Worm (Caenorhabditis elegans) whole organism, L1 larva: Measurements from ENCODE around the gene srx-17.
A peak's percentile ranks its signal among the peaks of the same experiment; 100 is the strongest.

ENCODE experiments used
- C16A3.4 ChIP-seq: fragments of 150-350 bp; optimal IDR thresholded peaks from 2 replicates; lab custom pipeline; 2014; ENCODE audit warnings: missing biosample characterization, missing genetic modification characterization
- C34B4.2 ChIP-seq: sonication (generic microtip); optimal IDR thresholded peaks from 2 replicates; lab custom pipeline; 2017; ENCODE audit warnings: mild to moderate bottlenecking, missing genetic modification characterization, missing compliant biosample characterization
- F16B12.6 ChIP-seq: fragments of 150-350 bp; optimal IDR thresholded peaks from 2 replicates; lab custom pipeline; 2014; ENCODE audit warnings: missing biosample characterization, missing genetic modification characterization
- Y116A8C.19 ChIP-seq: sonication (generic microtip); optimal IDR thresholded peaks from 2 replicates; lab custom pipeline; 2016; ENCODE audit warnings: missing compliant biosample characterization, missing genetic modification characterization, borderline replicate concordance
- aha-1 ChIP-seq: fragments of 150-350 bp; optimal IDR thresholded peaks from 2 replicates; lab custom pipeline; 2014; ENCODE audit warnings: missing biosample characterization, missing genetic modification characterization
- alr-1 ChIP-seq: fragments of 200-800 bp; sonication (Bioruptor generic); optimal IDR thresholded peaks from 2 replicates; lab custom pipeline; 2018; ENCODE audit warnings: borderline replicate concordance, mild to moderate bottlenecking, missing genetic modification characterization, missing compliant biosample characterization
- aly-2 ChIP-seq: fragments of 150-350 bp; optimal IDR thresholded peaks from 2 replicates; lab custom pipeline; 2014; ENCODE audit warnings: missing biosample characterization, missing genetic modification characterization
- ama-1 ChIP-seq: fragments of 150-350 bp; optimal IDR thresholded peaks from 2 replicates; lab custom pipeline; 2014
- ceh-63 ChIP-seq: fragments of 200-800 bp; sonication (Bioruptor generic); optimal IDR thresholded peaks from 2 replicates; lab custom pipeline; 2018; ENCODE audit warnings: mild to moderate bottlenecking, missing genetic modification characterization, missing compliant biosample characterization
- ceh-82 ChIP-seq, 3 experiments: fragments of 150-350 bp in 1 of 3; sonication (generic microtip) in 2 of 3; optimal IDR thresholded peaks; 2 replicates each; lab custom pipeline; 2014 to 2017; ENCODE audit warnings: missing biosample characterization in 3 of 3, missing genetic modification characterization in 3 of 3
- ceh-90 ChIP-seq: sonication (generic microtip); optimal IDR thresholded peaks from 2 replicates; lab custom pipeline; 2016; ENCODE audit warnings: missing genetic modification characterization, missing compliant biosample characterization
- ces-1 ChIP-seq: fragments of 150-350 bp; optimal IDR thresholded peaks from 2 replicates; lab custom pipeline; 2014; ENCODE audit warnings: missing biosample characterization, missing genetic modification reagents, missing genetic modification characterization
- efl-3 ChIP-seq: fragments of 200-800 bp; sonication (Bioruptor generic); optimal IDR thresholded peaks from 2 replicates; lab custom pipeline; 2018; ENCODE audit warnings: mild to moderate bottlenecking, missing genetic modification characterization, missing compliant biosample characterization
- egl-27 ChIP-seq, 2 experiments: fragments of 150-350 bp in 1 of 2; sonication (generic microtip); optimal IDR thresholded peaks; 3 replicates each; lab custom pipeline; 2017 to 2018; ENCODE audit warnings: missing biosample characterization in 2 of 2, missing genetic modification characterization in 2 of 2, missing genetic modification reagents in 2 of 2
- ets-5 ChIP-seq: fragments of 200-800 bp; sonication (Bioruptor generic); IDR thresholded peaks from 2 replicates; pipeline ENCODE4 v1.3.6; 2022; ENCODE audit warnings: missing genetic modification characterization, missing compliant biosample characterization
- fkh-10 ChIP-seq: sonication (generic microtip); optimal IDR thresholded peaks from 2 replicates; lab custom pipeline; 2017; ENCODE audit warnings: missing biosample characterization, missing genetic modification reagents, missing genetic modification characterization
- fkh-4 ChIP-seq: sonication (generic microtip); optimal IDR thresholded peaks from 2 replicates; lab custom pipeline; 2016; ENCODE audit warnings: missing compliant biosample characterization, missing genetic modification characterization, borderline replicate concordance
- fkh-8 ChIP-seq: sonication (generic microtip); optimal IDR thresholded peaks from 2 replicates; lab custom pipeline; 2016; ENCODE audit warnings: mild to moderate bottlenecking, missing genetic modification characterization, missing compliant biosample characterization
- grh-1 ChIP-seq: fragments of 200-800 bp; sonication (Bioruptor generic); IDR thresholded peaks from 2 replicates; pipeline ENCODE4 v1.3.6; 2022; ENCODE audit warnings: missing genetic modification reagents, missing genetic modification characterization, missing compliant biosample characterization
- hlh-17 ChIP-seq: fragments of 200-800 bp; sonication (Bioruptor generic); optimal IDR thresholded peaks from 2 replicates; lab custom pipeline; 2018; ENCODE audit warnings: missing genetic modification characterization, mild to moderate bottlenecking, missing compliant biosample characterization, moderate library complexity, borderline replicate concordance
- irx-1 ChIP-seq: sonication (generic microtip); optimal IDR thresholded peaks from 2 replicates; lab custom pipeline; 2016; ENCODE audit warnings: missing genetic modification characterization, missing compliant biosample characterization
- isw-1 ChIP-seq: fragments of 200-800 bp; sonication (Bioruptor generic); IDR thresholded peaks from 2 replicates; pipeline ENCODE4 v1.3.6; 2022; ENCODE audit warnings: missing genetic modification characterization, missing compliant biosample characterization
- jun-1 ChIP-seq: fragments of 150-350 bp; optimal IDR thresholded peaks from 2 replicates; lab custom pipeline; 2014; ENCODE audit warnings: missing biosample characterization, missing genetic modification reagents, missing genetic modification characterization
- lin-13 ChIP-seq: fragments of 150-350 bp; optimal IDR thresholded peaks from 2 replicates; lab custom pipeline; 2014; ENCODE audit warnings: missing biosample characterization, missing genetic modification reagents, missing genetic modification characterization
- lin-14 ChIP-seq: fragments of 200-800 bp; sonication (Bioruptor generic); optimal IDR thresholded peaks from 2 replicates; lab custom pipeline; 2018; ENCODE audit warnings: mild to moderate bottlenecking, missing genetic modification characterization, moderate library complexity, missing compliant biosample characterization
- lir-3 ChIP-seq: sonication (generic microtip); optimal IDR thresholded peaks from 2 replicates; lab custom pipeline; 2016; ENCODE audit warnings: mild to moderate bottlenecking, missing genetic modification characterization, moderate library complexity, missing compliant biosample characterization; ENCODE audit not compliant: poor library complexity
- lsy-2 ChIP-seq, 2 experiments: fragments of 150-350 bp; optimal IDR thresholded peaks; 2 replicates each; lab custom pipeline; 2014; ENCODE audit warnings: missing biosample characterization in 2 of 2, missing genetic modification characterization in 2 of 2
- mdl-1 ChIP-seq, 2 experiments: fragments of 150-350 bp; optimal IDR thresholded peaks; 2 replicates each; lab custom pipeline; 2014 to 2017; ENCODE audit warnings: missing biosample characterization in 2 of 2, missing genetic modification characterization in 2 of 2, inconsistent platforms in 1 of 2
- mef-2 ChIP-seq: fragments of 150-350 bp; optimal IDR thresholded peaks from 2 replicates; lab custom pipeline; 2014; ENCODE audit warnings: missing biosample characterization, missing genetic modification characterization
- mep-1 ChIP-seq: fragments of 150-350 bp; optimal IDR thresholded peaks from 2 replicates; lab custom pipeline; 2014; ENCODE audit warnings: missing biosample characterization, missing genetic modification characterization
- nhr-12 ChIP-seq: sonication (generic microtip); optimal IDR thresholded peaks from 2 replicates; lab custom pipeline; 2017; ENCODE audit warnings: missing biosample characterization, missing genetic modification characterization
- nhr-19 ChIP-seq: fragments of 200-800 bp; sonication (Bioruptor generic); conservative IDR thresholded peaks from 2 replicates; pipeline ENCODE4 v1.3.6; 2022; ENCODE audit warnings: missing genetic modification characterization, missing compliant biosample characterization
- nhr-20 ChIP-seq: sonication (generic microtip); optimal IDR thresholded peaks from 2 replicates; lab custom pipeline; 2016; ENCODE audit warnings: mild to moderate bottlenecking, missing genetic modification characterization, missing compliant biosample characterization
- nhr-237 ChIP-seq: fragments of 150-350 bp; optimal IDR thresholded peaks from 2 replicates; lab custom pipeline; 2014; ENCODE audit warnings: missing biosample characterization, missing genetic modification characterization
- nhr-28 ChIP-seq: fragments of 150-350 bp; optimal IDR thresholded peaks from 2 replicates; lab custom pipeline; 2014; ENCODE audit warnings: missing biosample characterization, missing genetic modification characterization
- nhr-47 ChIP-seq: sonication (generic microtip); optimal IDR thresholded peaks from 2 replicates; lab custom pipeline; 2016; ENCODE audit warnings: mild to moderate bottlenecking, missing genetic modification characterization, moderate library complexity, missing compliant biosample characterization
- nhr-71 ChIP-seq: sonication (generic microtip); optimal IDR thresholded peaks from 2 replicates; lab custom pipeline; 2016; ENCODE audit warnings: mild to moderate bottlenecking, missing genetic modification characterization, moderate library complexity, missing compliant biosample characterization
- nhr-77 ChIP-seq: fragments of 150-350 bp; optimal IDR thresholded peaks from 2 replicates; lab custom pipeline; 2014; ENCODE audit warnings: missing biosample characterization, missing genetic modification characterization
- nhr-84 ChIP-seq: sonication (generic microtip); optimal IDR thresholded peaks from 2 replicates; lab custom pipeline; 2017; ENCODE audit warnings: missing biosample characterization, missing genetic modification characterization
- nhr-90 ChIP-seq: sonication (generic microtip); optimal IDR thresholded peaks from 2 replicates; lab custom pipeline; 2016; ENCODE audit warnings: mild to moderate bottlenecking, missing genetic modification characterization, missing compliant biosample characterization; ENCODE audit not compliant: poor library complexity
- pag-3 ChIP-seq: sonication (generic microtip); optimal IDR thresholded peaks from 2 replicates; lab custom pipeline; 2017; ENCODE audit warnings: missing genetic modification characterization, mild to moderate bottlenecking, missing compliant biosample characterization, antibody characterized with exemption, borderline replicate concordance; ENCODE audit not compliant: insufficient read depth
- pax-3 ChIP-seq: fragments of 200-800 bp; sonication (Bioruptor generic); optimal IDR thresholded peaks from 2 replicates; lab custom pipeline; 2018; ENCODE audit warnings: mild to moderate bottlenecking, missing genetic modification characterization, moderate library complexity, missing compliant biosample characterization
- pqm-1 ChIP-seq: sonication (generic microtip); optimal IDR thresholded peaks from 3 replicates; lab custom pipeline; 2017; ENCODE audit warnings: missing biosample characterization, missing genetic modification characterization
- rnt-1 ChIP-seq: sonication (generic microtip); optimal IDR thresholded peaks from 2 replicates; lab custom pipeline; 2016; ENCODE audit warnings: mild to moderate bottlenecking, missing genetic modification characterization, moderate library complexity, missing compliant biosample characterization
- skn-1 ChIP-seq: fragments of 150-350 bp; optimal IDR thresholded peaks from 2 replicates; lab custom pipeline; 2014; ENCODE audit warnings: missing biosample characterization, missing genetic modification characterization
- snpc-4 ChIP-seq: fragments of 150-350 bp; optimal IDR thresholded peaks from 2 replicates; lab custom pipeline; 2014; ENCODE audit warnings: missing biosample characterization, missing genetic modification characterization
- tbx-2 ChIP-seq: sonication (generic microtip); optimal IDR thresholded peaks from 2 replicates; lab custom pipeline; 2016; ENCODE audit warnings: missing genetic modification characterization, missing compliant biosample characterization
- tlp-1 ChIP-seq: fragments of 150-350 bp; optimal IDR thresholded peaks from 2 replicates; lab custom pipeline; 2014; ENCODE audit warnings: missing biosample characterization, missing genetic modification characterization
- unc-98 ChIP-seq: fragments of 200-800 bp; sonication (Bioruptor generic); IDR thresholded peaks from 2 replicates; pipeline ENCODE4 v1.3.6; 2022; ENCODE audit warnings: missing genetic modification characterization, missing compliant biosample characterization
- xbp-1 ChIP-seq: sonication (generic microtip); optimal IDR thresholded peaks from 2 replicates; lab custom pipeline; 2016; ENCODE audit warnings: missing genetic modification characterization, missing compliant biosample characterization
- zip-4 ChIP-seq: fragments of 200-800 bp; sonication (Bioruptor generic); optimal IDR thresholded peaks from 2 replicates; lab custom pipeline; 2018; ENCODE audit warnings: mild to moderate bottlenecking, missing genetic modification characterization, moderate library complexity, missing compliant biosample characterization
- ztf-11 ChIP-seq, 2 experiments: sonication (generic microtip); optimal IDR thresholded peaks; 2 replicates each; lab custom pipeline; 2016 to 2017; ENCODE audit warnings: missing genetic modification characterization in 2 of 2, missing biosample characterization in 1 of 2, missing compliant biosample characterization in 1 of 2
- ztf-4 ChIP-seq: fragments of 150-350 bp; optimal IDR thresholded peaks from 2 replicates; lab custom pipeline; 2014; ENCODE audit warnings: missing biosample characterization, missing genetic modification characterization

srx-17 gene

DNA sequence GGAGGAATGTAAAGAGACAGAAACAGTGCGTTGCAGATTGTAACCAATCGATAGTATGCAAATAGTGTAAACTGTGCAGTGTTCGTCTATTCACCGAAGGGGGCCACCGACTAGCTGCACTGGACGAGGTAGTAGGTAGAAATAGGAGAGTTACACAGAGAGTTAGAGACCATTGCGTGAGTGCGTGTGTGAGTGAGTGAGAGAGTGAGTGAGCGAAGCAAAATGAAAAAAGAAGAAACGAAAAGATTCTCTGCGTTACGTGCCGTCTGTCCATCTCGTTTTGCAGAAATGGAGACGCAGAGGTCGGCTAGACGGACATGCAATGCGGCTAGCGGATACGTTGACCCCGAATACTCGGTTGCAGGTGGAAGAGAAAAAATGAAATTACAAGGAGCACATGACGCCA lies 32.5 kb upstream of the srx-17 start (continued):
- peak; percentile 48 for TF ChIP-seq snpc-4 (tag; lab: Kevin White, UChicago)
- TF ChIP-seq zip-4 (GFP tag; lab: Kevin White, UChicago) = no peak
- TF ChIP-seq hlh-17 = no peak
- no peak for TF ChIP-seq irx-1 (tag; lab: Kevin White, UChicago)
- TF ChIP-seq fkh-4 (tag; lab: Kevin White, UChicago) = no peak
- no peak for TF ChIP-seq lir-3
- no peak for TF ChIP-seq mef-2 (tag; lab: Kevin White, UChicago)
- no peak for TF ChIP-seq tlp-1 (tag; lab: Kevin White, UChicago)
- peak; percentile 74 for TF ChIP-seq nhr-71
- peak; percentile 53 for TF ChIP-seq lin-13 (GFP tag; lab: Kevin White, UChicago)
- TF ChIP-seq efl-3 = no peak
- no peak for TF ChIP-seq ces-1 (GFP tag; lab: Kevin White, UChicago)
- no peak for TF ChIP-seq grh-1
- TF ChIP-seq ceh-63 (GFP tag; lab: Kevin White, UChicago) = no peak
- TF ChIP-seq alr-1 (tag; lab: Kevin White, UChicago) = no peak
- TF ChIP-seq nhr-77 (tag; lab: Kevin White, UChicago) = peak; percentile 47
- TF ChIP-seq ceh-82 (tag; optimal IDR thresholded peaks at IDR 0.05; lab: Kevin White, UChicago) = peak; percentile 8 to 71 (median 45)
- TF ChIP-seq pag-3 = no peak
- peak; percentile 5 for TF ChIP-seq fkh-10 (GFP tag; lab: Kevin White, UChicago)
- TF ChIP-seq isw-1 (GFP tag; lab: Robert Waterston, UW) = no peak
- no peak for TF ChIP-seq unc-98 (GFP tag; lab: Robert Waterston, UW)
- TF ChIP-seq aly-2 (tag; lab: Kevin White, UChicago) = no peak
- peak; percentile 51 for TF ChIP-seq C16A3.4 (tag; lab: Kevin White, UChicago)
- peak; percentile 30 to 73 for TF ChIP-seq lsy-2 (tag; optimal IDR thresholded peaks at IDR 0.05; lab: Kevin White, UChicago)
- no peak for TF ChIP-seq Y116A8C.19 (tag; lab: Kevin White, UChicago)
- no peak for TF ChIP-seq pqm-1 (tag; lab: Kevin White, UChicago)
- TF ChIP-seq ets-5 (GFP tag; lab: Robert Waterston, UW) = no peak
- peak; percentile 61 for TF ChIP-seq nhr-47 (tag; lab: Kevin White, UChicago)
- TF ChIP-seq aha-1 (tag; lab: Kevin White, UChicago) = no peak
- no peak for TF ChIP-seq nhr-28 (tag; lab: Kevin White, UChicago)
- TF ChIP-seq pax-3 (tag; lab: Kevin White, UChicago) = no peak
- TF ChIP-seq nhr-84 (tag; lab: Kevin White, UChicago) = no peak
- TF ChIP-seq mep-1 (tag; lab: Kevin White, UChicago) = peak; percentile 83
- peak; percentile 8 for TF ChIP-seq skn-1 (tag; lab: Kevin White, UChicago)
- no peak for TF ChIP-seq xbp-1
- no peak for TF ChIP-seq egl-27 (tag; optimal IDR thresholded peaks at IDR 0.05; lab: Kevin White, UChicago)
- TF ChIP-seq jun-1 (tag; lab: Kevin White, UChicago) = peak; percentile 61
- TF ChIP-seq ztf-4 (tag; lab: Kevin White, UChicago) = no peak
- no peak for TF ChIP-seq nhr-237 (tag; lab: Kevin White, UChicago)
- TF ChIP-seq nhr-12 (tag; lab: Kevin White, UChicago) = no peak
- TF ChIP-seq F16B12.6 (tag; lab: Kevin White, UChicago) = no peak
- TF ChIP-seq lin-14 = peak; percentile 93
- TF ChIP-seq ama-1 (lab: Kevin White, UChicago) = no peak
- peak; percentile 55 for TF ChIP-seq tbx-2 (tag; lab: Kevin White, UChicago)
- peak; percentile 63 for TF ChIP-seq rnt-1 (tag; lab: Kevin White, UChicago)
- TF ChIP-seq fkh-8 (tag; lab: Kevin White, UChicago) = peak; percentile 67
- TF ChIP-seq mdl-1 (tag; optimal IDR thresholded peaks at IDR 0.05; lab: Kevin White, UChicago) = peak in 1 of 2 experiments; percentile 68
- TF ChIP-seq C34B4.2 (tag; lab: Kevin White, UChicago) = no peak
- TF ChIP-seq nhr-19 (GFP tag; lab: Robert Waterston, UW) = peak; percentile 47
- no peak for TF ChIP-seq ceh-90
- TF ChIP-seq nhr-90 (tag; lab: Kevin White, UChicago) = no peak
- TF ChIP-seq ztf-11 (tag; optimal IDR thresholded peaks at IDR 0.05; lab: Kevin White, UChicago) = no peak
- TF ChIP-seq nhr-20 = peak; percentile 65
